Worm (Caenorhabditis elegans): ENCODE data around the gene F53H4.3.

- no peak for TF ChIP-seq mep-1 (tag; optimal IDR thresholded peaks at IDR 0.05)
- no peak for TF ChIP-seq elt-3 (tag; optimal IDR thresholded peaks at IDR 0.05)
- TF ChIP-seq mab-5 (tag; optimal IDR thresholded peaks at IDR 0.05) = no peak
- TF ChIP-seq unc-39 (tag; optimal IDR thresholded peaks at IDR 0.05) = no peak
- no peak for TF ChIP-seq ces-1 (GFP tag; optimal IDR thresholded peaks at IDR 0.05)
- no peak for TF ChIP-seq lsy-2 (tag; optimal IDR thresholded peaks at IDR 0.05)
Observed at ce11 chrX:15892525-15892924, 5.1 kb upstream of the F53H4.3 start.

All from whole organism, mixed stage, embryonic.